Worm (Caenorhabditis elegans) whole organism, L1 larva: ENCODE data around the gene T25B9.5.

Source experiments
- ceh-63 ChIP-seq: fragments of 200-800 bp; sonication (Bioruptor generic); optimal IDR thresholded peaks from 2 replicates; lab custom pipeline; 2018; ENCODE audit warnings: mild to moderate bottlenecking, missing genetic modification characterization, missing compliant biosample characterization
- fkh-10 ChIP-seq: sonication (generic microtip); optimal IDR thresholded peaks from 2 replicates; lab custom pipeline; 2017; ENCODE audit warnings: missing biosample characterization, missing genetic modification reagents, missing genetic modification characterization
- lin-13 ChIP-seq: fragments of 150-350 bp; optimal IDR thresholded peaks from 2 replicates; lab custom pipeline; 2014; ENCODE audit warnings: missing biosample characterization, missing genetic modification reagents, missing genetic modification characterization
- lin-35 ChIP-seq, 2 experiments: fragments of 150-350 bp; optimal IDR thresholded peaks; 2 replicates each; lab custom pipeline; 2014; ENCODE audit warnings: missing biosample characterization in 2 of 2, missing genetic modification characterization in 2 of 2, missing genetic modification reagents in 2 of 2
- mdl-1 ChIP-seq, 2 experiments: fragments of 150-350 bp; optimal IDR thresholded peaks; 2 replicates each; lab custom pipeline; 2014 to 2017; ENCODE audit warnings: missing biosample characterization in 2 of 2, missing genetic modification characterization in 2 of 2, inconsistent platforms in 1 of 2
- nhr-11 ChIP-seq: fragments of 150-350 bp; optimal IDR thresholded peaks from 2 replicates; lab custom pipeline; 2014; ENCODE audit warnings: missing biosample characterization, missing genetic modification characterization
- nhr-77 ChIP-seq: fragments of 150-350 bp; optimal IDR thresholded peaks from 2 replicates; lab custom pipeline; 2014; ENCODE audit warnings: missing biosample characterization, missing genetic modification characterization
- unc-130 ChIP-seq: fragments of 150-350 bp; optimal IDR thresholded peaks from 2 replicates; lab custom pipeline; 2017; ENCODE audit warnings: missing biosample characterization, missing genetic modification characterization, inconsistent platforms

ce11 chrIV:10778582-10778981 is 24.0 kb upstream of the T25B9.5 start:
- no peak for TF ChIP-seq nhr-77 (tag; lab: Kevin White, UChicago)
- TF ChIP-seq lin-35 (GFP tag; optimal IDR thresholded peaks at IDR 0.05; lab: Kevin White, UChicago): no peak
- no peak for TF ChIP-seq fkh-10 (GFP tag; lab: Kevin White, UChicago)
- no peak for TF ChIP-seq ceh-63 (GFP tag; lab: Kevin White, UChicago)
- TF ChIP-seq nhr-11 (tag; lab: Kevin White, UChicago): no peak
- TF ChIP-seq lin-13 (GFP tag; lab: Kevin White, UChicago): no peak
- TF ChIP-seq mdl-1 (tag; optimal IDR thresholded peaks at IDR 0.05; lab: Kevin White, UChicago): no peak
- no peak for TF ChIP-seq unc-130 (tag; lab: Kevin White, UChicago)
